Fruit fly (Drosophila melanogaster) whole organism, embryonic: Measurements from ENCODE around the gene CG32074.

Experiments used
- Bdp1 ChIP-seq: fragments of 200-800 bp; sonication (Bioruptor generic); optimal IDR thresholded peaks from 3 replicates; lab custom pipeline; 2016; ENCODE audit warnings: missing biosample characterization, missing genetic modification characterization
- CG10543 ChIP-seq: fragments of 200-800 bp; sonication (Bioruptor generic); optimal IDR thresholded peaks from 3 replicates; lab custom pipeline; 2017; ENCODE audit warnings: missing biosample characterization, mild to moderate bottlenecking, missing genetic modification characterization, moderate library complexity
- CG11696 ChIP-seq: fragments of 200-800 bp; sonication (Bioruptor generic); IDR thresholded peaks from 2 replicates; pipeline ENCODE4 v1.3.6; 2022; ENCODE audit warnings: missing biosample characterization, missing genetic modification characterization
- CG11723 ChIP-seq: fragments of 200-800 bp; sonication (Bioruptor generic); optimal IDR thresholded peaks from 2 replicates; lab custom pipeline; 2017; ENCODE audit warnings: missing biosample characterization, mild to moderate bottlenecking, missing genetic modification characterization
- CG12155 ChIP-seq: fragments of 200-800 bp; sonication (Bioruptor generic); optimal IDR thresholded peaks from 3 replicates; lab custom pipeline; 2016; ENCODE audit warnings: missing biosample characterization, missing genetic modification characterization
- CG15514 ChIP-seq: fragments of 200-800 bp; sonication (Bioruptor generic); optimal IDR thresholded peaks from 3 replicates; lab custom pipeline; 2017; ENCODE audit warnings: missing biosample characterization, missing genetic modification characterization, mild to moderate bottlenecking, moderate library complexity, missing genetic modification reagents
- CG15601 ChIP-seq: fragments of 200-800 bp; sonication (Bioruptor generic); optimal IDR thresholded peaks from 3 replicates; lab custom pipeline; 2019; ENCODE audit warnings: missing biosample characterization, mild to moderate bottlenecking, missing genetic modification characterization, moderate library complexity
- CG2120 ChIP-seq: fragments of 200-800 bp; sonication (Bioruptor generic); optimal IDR thresholded peaks from 3 replicates; lab custom pipeline; 2016; ENCODE audit warnings: missing biosample characterization, missing genetic modification characterization
- CG2889 ChIP-seq: fragments of 200-800 bp; sonication (Bioruptor generic); IDR thresholded peaks from 3 replicates; pipeline ENCODE4 v1.3.6; 2022; ENCODE audit warnings: missing biosample characterization, missing genetic modification characterization
- CG3065 ChIP-seq: fragments of 200-800 bp; sonication (Bioruptor generic); optimal IDR thresholded peaks from 2 replicates; lab custom pipeline; 2016; ENCODE audit warnings: missing biosample characterization, missing genetic modification characterization
- CG31365 ChIP-seq: fragments of 200-800 bp; sonication (Bioruptor generic); optimal IDR thresholded peaks from 2 replicates; lab custom pipeline; 2018; ENCODE audit warnings: missing biosample characterization, mild to moderate bottlenecking, missing genetic modification characterization
- CG31388 ChIP-seq: fragments of 200-800 bp; sonication (Bioruptor generic); optimal IDR thresholded peaks from 2 replicates; lab custom pipeline; 2016; ENCODE audit warnings: missing biosample characterization, missing genetic modification characterization
- CG4360 ChIP-seq: fragments of 200-800 bp; sonication (Bioruptor generic); IDR thresholded peaks from 2 replicates; pipeline ENCODE4 v1.3.6; 2022; ENCODE audit warnings: missing biosample characterization, missing genetic modification characterization
- CG4854 ChIP-seq: fragments of 200-800 bp; sonication (Bioruptor generic); optimal IDR thresholded peaks from 2 replicates; lab custom pipeline; 2016; ENCODE audit warnings: missing biosample characterization, missing genetic modification characterization, inconsistent platforms
- CG6175 ChIP-seq: fragments of 200-800 bp; sonication (Bioruptor generic); IDR thresholded peaks from 3 replicates; pipeline ENCODE4 v1.3.6; 2022; ENCODE audit warnings: missing biosample characterization, missing genetic modification characterization
- CG6683 ChIP-seq: fragments of 200-800 bp; sonication (Bioruptor generic); optimal IDR thresholded peaks from 2 replicates; lab custom pipeline; 2017; ENCODE audit warnings: missing biosample characterization, mild to moderate bottlenecking, missing genetic modification characterization, missing genetic modification reagents
- CG6854 ChIP-seq: fragments of 200-800 bp; sonication (Bioruptor generic); optimal IDR thresholded peaks from 3 replicates; lab custom pipeline; 2017; ENCODE audit warnings: missing biosample characterization, mild to moderate bottlenecking, missing genetic modification characterization
- CG8924 ChIP-seq: fragments of 200-800 bp; optimal IDR thresholded peaks from 3 replicates; lab custom pipeline; 2019; ENCODE audit warnings: missing biosample characterization, mild to moderate bottlenecking, missing genetic modification characterization, moderate library complexity
- CG8944 ChIP-seq: fragments of 200-800 bp; sonication (Bioruptor generic); optimal IDR thresholded peaks from 3 replicates; lab custom pipeline; 2016; ENCODE audit warnings: missing biosample characterization, missing genetic modification characterization
- CG9797 ChIP-seq: fragments of 200-800 bp; sonication (Bioruptor generic); optimal IDR thresholded peaks from 3 replicates; lab custom pipeline; 2018; ENCODE audit warnings: missing biosample characterization, mild to moderate bottlenecking, missing genetic modification characterization
- D ChIP-seq, 2 experiments: fragments of 200-800 bp in 1 of 2; fragments of >200 bp in 1 of 2; sonication (Bioruptor generic) in 1 of 2; optimal IDR thresholded peaks; 2 replicates in 1 of 2; 3 replicates in 1 of 2; lab custom pipeline; 2017; ENCODE audit warnings: mild to moderate bottlenecking in 1 of 2, missing biosample characterization in 1 of 2, missing genetic modification characterization in 1 of 2, missing genetic modification reagents in 1 of 2
- D19A ChIP-seq: fragments of 200-800 bp; optimal IDR thresholded peaks from 3 replicates; lab custom pipeline; 2019; ENCODE audit warnings: missing biosample characterization, mild to moderate bottlenecking, missing genetic modification characterization, moderate library complexity
- HHEX ChIP-seq: fragments of 200-800 bp; sonication (Bioruptor generic); optimal IDR thresholded peaks from 3 replicates; lab custom pipeline; 2017; ENCODE audit warnings: missing biosample characterization, mild to moderate bottlenecking, missing genetic modification characterization, missing genetic modification reagents
- Hmx ChIP-seq: fragments of 200-800 bp; sonication (Bioruptor generic); optimal IDR thresholded peaks from 2 replicates; lab custom pipeline; 2016; ENCODE audit warnings: missing biosample characterization, missing genetic modification characterization
- Hr51 ChIP-seq, 2 experiments: fragments of 200-800 bp; sonication (Bioruptor generic); optimal IDR thresholded peaks; 2 replicates in 1 of 2; 3 replicates in 1 of 2; lab custom pipeline; 2016 to 2018; ENCODE audit warnings: missing biosample characterization in 2 of 2, missing genetic modification characterization in 2 of 2, mild to moderate bottlenecking in 1 of 2, moderate library complexity in 1 of 2
- NFAT ChIP-seq: fragments of 200-800 bp; sonication (Bioruptor generic); IDR thresholded peaks from 2 replicates; pipeline ENCODE4 v1.3.6; 2022; ENCODE audit warnings: missing biosample characterization, missing genetic modification characterization
- Optix ChIP-seq: fragments of 200-800 bp; sonication (Bioruptor generic); IDR thresholded peaks from 3 replicates; pipeline ENCODE4 v1.3.6; 2022; ENCODE audit warnings: missing biosample characterization, missing genetic modification characterization
- Rfx ChIP-seq: fragments of 200-800 bp; sonication (Bioruptor generic); IDR thresholded peaks from 2 replicates; pipeline ENCODE4 v1.3.6; 2022; ENCODE audit warnings: missing biosample characterization, missing genetic modification characterization
- Rx ChIP-seq: fragments of 200-800 bp; sonication (Bioruptor generic); IDR thresholded peaks from 2 replicates; pipeline ENCODE4 v1.3.6; 2022; ENCODE audit warnings: missing biosample characterization, missing genetic modification characterization
- Xbp1 ChIP-seq: fragments of 200-800 bp; sonication (Bioruptor generic); optimal IDR thresholded peaks from 3 replicates; lab custom pipeline; 2016; ENCODE audit warnings: missing biosample characterization, mild to moderate bottlenecking, missing genetic modification characterization
- Xrp1 ChIP-seq: fragments of 200-800 bp; sonication (Bioruptor generic); IDR thresholded peaks from 2 replicates; pipeline ENCODE4 v1.3.6; 2022; ENCODE audit warnings: missing biosample characterization, missing genetic modification characterization
- YL-1 ChIP-seq: fragments of 200-800 bp; sonication (Bioruptor generic); optimal IDR thresholded peaks from 3 replicates; lab custom pipeline; 2017; ENCODE audit warnings: missing biosample characterization, mild to moderate bottlenecking, missing genetic modification characterization
- ash1 ChIP-seq: fragments of 200-800 bp; sonication (Bioruptor generic); optimal IDR thresholded peaks from 2 replicates; lab custom pipeline; 2018; ENCODE audit warnings: missing biosample characterization, mild to moderate bottlenecking, missing genetic modification characterization
- bab2 ChIP-seq: fragments of 200-800 bp; sonication (Bioruptor generic); optimal IDR thresholded peaks from 2 replicates; lab custom pipeline; 2016; ENCODE audit warnings: missing biosample characterization, missing genetic modification characterization
- bigmax ChIP-seq: fragments of 200-800 bp; sonication (Bioruptor generic); optimal IDR thresholded peaks from 2 replicates; lab custom pipeline; 2018; ENCODE audit warnings: missing biosample characterization, mild to moderate bottlenecking, missing genetic modification characterization
- ci ChIP-seq: fragments of 200-800 bp; sonication (Bioruptor generic); IDR thresholded peaks from 3 replicates; pipeline ENCODE4 v1.3.6; 2022; ENCODE audit warnings: missing biosample characterization, missing genetic modification characterization
- dan ChIP-seq: fragments of 200-800 bp; sonication (Bioruptor generic); IDR thresholded peaks from 2 replicates; pipeline ENCODE4 v1.3.6; 2022; ENCODE audit warnings: missing biosample characterization, missing genetic modification characterization
- dm ChIP-seq: fragments of 200-800 bp; sonication (Bioruptor generic); optimal IDR thresholded peaks from 3 replicates; lab custom pipeline; 2016; ENCODE audit warnings: missing biosample characterization, missing genetic modification characterization
- insv ChIP-seq, 2 experiments: fragments of 200-800 bp; sonication (Bioruptor generic); optimal IDR thresholded peaks; 3 replicates each; lab custom pipeline; 2016 to 2018; ENCODE audit warnings: missing biosample characterization in 2 of 2, missing genetic modification characterization in 2 of 2
- ken ChIP-seq: fragments of 200-800 bp; sonication (Bioruptor generic); IDR thresholded peaks from 3 replicates; pipeline ENCODE4 v1.3.6; 2022; ENCODE audit warnings: missing biosample characterization, missing genetic modification characterization
- mam ChIP-seq: fragments of 200-800 bp; sonication (Bioruptor generic); optimal IDR thresholded peaks from 3 replicates; lab custom pipeline; 2016; ENCODE audit warnings: missing biosample characterization, missing genetic modification characterization
- nau ChIP-seq: fragments of 200-800 bp; sonication (Bioruptor generic); optimal IDR thresholded peaks from 3 replicates; lab custom pipeline; 2017; ENCODE audit warnings: missing biosample characterization, mild to moderate bottlenecking, missing genetic modification characterization, missing genetic modification reagents
- onecut ChIP-seq: fragments of 200-800 bp; sonication (Bioruptor generic); IDR thresholded peaks from 2 replicates; pipeline ENCODE4 v1.3.6; 2022; ENCODE audit warnings: missing biosample characterization, missing genetic modification characterization
- pita ChIP-seq: fragments of 200-800 bp; sonication (Bioruptor generic); optimal IDR thresholded peaks from 2 replicates; lab custom pipeline; 2017; ENCODE audit warnings: missing biosample characterization, mild to moderate bottlenecking, missing genetic modification characterization
- pnt ChIP-seq: fragments of 200-800 bp; sonication (Bioruptor generic); optimal IDR thresholded peaks from 3 replicates; lab custom pipeline; 2016; ENCODE audit warnings: missing biosample characterization, missing genetic modification characterization
- pros ChIP-seq: fragments of 200-800 bp; sonication (Bioruptor generic); optimal IDR thresholded peaks from 3 replicates; lab custom pipeline; 2019; ENCODE audit warnings: missing biosample characterization, mild to moderate bottlenecking, missing genetic modification characterization, moderate library complexity
- sens-2 ChIP-seq: fragments of 200-800 bp; sonication (Bioruptor generic); IDR thresholded peaks from 2 replicates; pipeline ENCODE4 v1.3.6; 2022; ENCODE audit warnings: missing biosample characterization, missing genetic modification characterization
- sob ChIP-seq: fragments of 200-800 bp; sonication (Bioruptor generic); IDR thresholded peaks from 2 replicates; pipeline ENCODE4 v1.3.6; 2022; ENCODE audit warnings: missing biosample characterization, missing genetic modification characterization
- sqz ChIP-seq: fragments of 200-800 bp; sonication (Bioruptor generic); optimal IDR thresholded peaks from 3 replicates; lab custom pipeline; 2018; ENCODE audit warnings: missing biosample characterization, mild to moderate bottlenecking, missing genetic modification characterization
- vfl ChIP-seq: fragments of 200-800 bp; sonication (Bioruptor generic); optimal IDR thresholded peaks from 2 replicates; lab custom pipeline; 2016; ENCODE audit warnings: missing biosample characterization, missing genetic modification characterization
- zfh1 ChIP-seq: fragments of 200-800 bp; sonication (Bioruptor generic); IDR thresholded peaks from 3 replicates; pipeline ENCODE4 v1.3.6; 2022; ENCODE audit warnings: missing biosample characterization, missing genetic modification characterization

The CG32074 gene

DNA sequence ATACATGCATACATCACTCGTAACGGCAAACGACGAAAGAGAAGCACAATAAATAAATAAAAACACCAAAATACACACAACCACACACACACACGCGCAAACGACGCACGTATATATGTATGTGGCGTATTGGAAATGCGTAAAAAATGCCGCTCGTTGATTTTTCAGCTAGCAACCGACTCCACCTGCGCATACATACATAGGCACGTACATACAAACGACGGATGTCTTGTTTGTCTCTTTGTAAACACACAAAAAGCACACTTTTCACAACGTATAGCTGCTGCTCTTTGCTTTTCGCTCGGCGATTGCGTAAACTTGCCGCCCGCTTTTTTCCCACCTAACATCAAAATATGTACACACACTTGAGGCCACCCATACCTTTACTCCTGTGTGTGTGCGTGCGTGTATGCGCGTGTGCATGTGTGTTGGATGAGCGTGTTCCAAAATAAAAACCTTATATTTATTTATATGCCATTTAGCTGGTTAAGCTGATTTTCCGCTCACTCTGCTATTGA lies 12.2 kb downstream of the CG32074 start (continued):
- TF ChIP-seq bab2 (GFP tag; lab: Kevin White, UChicago) (no peak), D19A (tag; lab: Kevin White, UChicago) (no peak), zfh1 (GFP tag; lab: Robert Waterston, UW) (0 out of 3 replicates have a peak, but pooled peaks have one; percentile 18), pita (GFP tag; lab: Kevin White, UChicago) (no peak), CG10543 (peak; percentile 94), nau (GFP tag; lab: Kevin White, UChicago) (peak; percentile 36), CG2120 (GFP tag; lab: Kevin White, UChicago) (no peak), Rx (no peak), CG6683 (GFP tag; lab: Kevin White, UChicago) (peak; percentile 64), Bdp1 (no peak), onecut (GFP tag; lab: Robert Waterston, UW) (0 out of 2 replicates have a peak, but pooled peaks have one; percentile 5), pnt (GFP tag; lab: Kevin White, UChicago) (no peak), D (optimal IDR thresholded peaks at IDR 0.05; lab: Kevin White, UChicago) (peak; percentile 27), D (GFP tag; optimal IDR thresholded peaks at IDR 0.05; lab: Kevin White, UChicago) (no peak), dm (no peak), CG31388 (no peak), CG12155 (peak; percentile 46), CG2889 (GFP tag; lab: Robert Waterston, UW) (no peak), sens-2 (GFP tag; lab: Robert Waterston, UW) (no peak), HHEX (peak; percentile 39), Hr51 (GFP tag; optimal IDR thresholded peaks at IDR 0.05; lab: Kevin White, UChicago) (peak in 1 of 2 experiments; percentile 29), YL-1 (peak; percentile 14), ci (GFP tag; lab: Robert Waterston, UW) (no peak; the same call in 2 of the 3 replicates), sob (GFP tag; lab: Robert Waterston, UW) (peak; percentile 48), CG9797 (GFP tag; lab: Kevin White, UChicago) (no peak), CG15514 (GFP tag; lab: Kevin White, UChicago) (peak; percentile 20), CG8944 (GFP tag; lab: Kevin White, UChicago) (no peak), dan (no peak), CG8924 (tag; lab: Kevin White, UChicago) (peak; percentile 46), Xrp1 (GFP tag; lab: Robert Waterston, UW) (no peak; the same call in 1 of the 2 replicates), bigmax (GFP tag; lab: Kevin White, UChicago) (no peak), CG4360 (GFP tag; lab: Robert Waterston, UW) (peak; percentile 5; the same call in 1 of the 2 replicates), insv (GFP tag; optimal IDR thresholded peaks at IDR 0.05; lab: Kevin White, UChicago) (peak in 1 of 2 experiments; percentile 62), CG31365 (tag; lab: Kevin White, UChicago) (peak; percentile 71), vfl (GFP tag; lab: Kevin White, UChicago) (no peak), pros (peak; percentile 8), CG6854 (GFP tag; lab: Kevin White, UChicago) (peak; percentile 47), Optix (no peak), NFAT (GFP tag; lab: Robert Waterston, UW) (peak; percentile 6; the same call in 1 of the 2 replicates), ash1 (peak; percentile 66), CG11696 (GFP tag; lab: Robert Waterston, UW) (no peak)

DNA sequence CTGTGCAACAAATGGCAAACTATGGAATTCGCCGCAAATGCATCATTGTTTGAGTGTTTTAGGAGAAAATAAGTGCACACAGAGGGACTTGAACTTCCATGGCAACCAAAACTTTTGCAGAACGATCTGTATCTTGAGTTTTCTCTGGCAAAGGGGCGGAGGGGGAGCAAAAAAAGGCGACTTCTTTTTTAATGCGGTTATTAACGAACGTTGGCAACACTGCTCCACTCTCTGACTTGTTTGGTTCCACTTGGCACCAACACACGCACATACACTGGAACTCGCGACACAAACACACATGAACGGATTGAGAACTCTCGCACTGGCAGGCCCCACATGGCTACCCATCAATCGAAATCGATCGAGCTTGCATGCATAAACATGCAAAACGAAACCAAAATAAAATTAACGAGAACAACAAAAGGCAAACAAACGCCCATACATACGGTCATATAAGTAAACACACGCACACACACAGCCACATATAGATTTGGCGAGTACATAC lies 12.7 kb downstream of the CG32074 start:
- TF ChIP-seq dm = no peak
- no peak for TF ChIP-seq CG6175 (GFP tag; lab: Robert Waterston, UW)
- no peak for TF ChIP-seq CG3065 (GFP tag; lab: Kevin White, UChicago)
- TF ChIP-seq sqz = no peak
- no peak for TF ChIP-seq Hmx (GFP tag; lab: Kevin White, UChicago)
- peak; percentile 54 for TF ChIP-seq onecut (GFP tag; lab: Robert Waterston, UW)
- 0 out of 3 replicates have a peak, but pooled peaks have one; percentile 25 for TF ChIP-seq ken (GFP tag; lab: Robert Waterston, UW)
- TF ChIP-seq Rfx (GFP tag; lab: Robert Waterston, UW) = peak; percentile 63
- TF ChIP-seq CG15601 (tag; lab: Kevin White, UChicago) = no peak
- TF ChIP-seq CG4854 (GFP tag; lab: Kevin White, UChicago) = no peak
- TF ChIP-seq Xbp1 (GFP tag; lab: Kevin White, UChicago) = peak; percentile 14
- peak; percentile 42 for TF ChIP-seq mam (GFP tag; lab: Kevin White, UChicago)
- TF ChIP-seq CG11723 (GFP tag; lab: Kevin White, UChicago) = no peak
- no peak for TF ChIP-seq sob (GFP tag; lab: Robert Waterston, UW)
